Worm (Caenorhabditis elegans) whole organism, late embryonic: ENCODE measurements around the gene F19C7.8.

ENCODE experiments used
- C38D4.7 ChIP-seq: fragments of 200-800 bp; sonication (Bioruptor generic); optimal IDR thresholded peaks from 2 replicates; lab custom pipeline; 2018; ENCODE audit warnings: mild to moderate bottlenecking, missing genetic modification characterization, moderate library complexity, missing compliant biosample characterization
- nhr-11 ChIP-seq: fragments of 150-350 bp; optimal IDR thresholded peaks from 2 replicates; lab custom pipeline; 2014; ENCODE audit warnings: missing biosample characterization, missing genetic modification characterization

DNA sequence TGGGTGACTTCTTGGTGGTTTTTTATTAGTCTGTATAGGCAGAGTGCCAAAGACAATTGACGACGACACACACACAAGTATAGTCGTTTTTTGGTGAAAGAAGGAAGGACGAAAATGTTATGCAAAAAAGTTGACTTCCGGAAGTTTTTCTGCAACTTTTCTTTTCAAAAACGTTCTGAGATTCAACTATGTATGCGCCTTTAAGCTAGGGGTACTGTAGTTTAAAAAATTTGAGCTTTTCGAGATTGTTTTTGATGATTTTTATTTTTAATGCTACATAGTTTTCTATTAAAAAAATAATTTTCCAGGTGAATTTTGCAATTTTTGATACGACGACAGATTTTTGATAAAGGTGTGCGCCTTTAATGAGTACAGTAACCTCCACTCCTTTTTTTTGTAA lies 29.9 kb upstream of the F19C7.8 start:
- no peak for TF ChIP-seq nhr-11 (tag; lab: Kevin White, UChicago)
- TF ChIP-seq C38D4.7 (GFP tag; lab: Kevin White, UChicago) = no peak
